Worm (Caenorhabditis elegans): Measurements from ENCODE around the gene Y54G2A.15.

Y54G2A.15 gene

ce11 chrIV:2834516-2834915, 9.3 kb downstream of the Y54G2A.15 start, which contains the start of gene pudl-2:
TSS of gene pudl-2 (plus strand) at chrIV:2834816.
- no peak for TF ChIP-seq ceh-28 (tag; optimal IDR thresholded peaks at IDR 0.05)
- no peak for TF ChIP-seq ztf-4 (tag; optimal IDR thresholded peaks at IDR 0.05)
- no peak for TF ChIP-seq nhr-12 (tag; optimal IDR thresholded peaks at IDR 0.05)
- no peak for TF ChIP-seq nhr-23 (tag; optimal IDR thresholded peaks at IDR 0.05)
- no peak for TF ChIP-seq daf-12 (tag; optimal IDR thresholded peaks at IDR 0.05)
- TF ChIP-seq unc-39 (tag; optimal IDR thresholded peaks at IDR 0.05): no peak
- no peak for TF ChIP-seq eor-1 (tag; optimal IDR thresholded peaks at IDR 0.05)
- TF ChIP-seq jun-1 (tag; optimal IDR thresholded peaks at IDR 0.05): no peak
- TF ChIP-seq tbx-2 (tag; optimal IDR thresholded peaks at IDR 0.05): no peak
- no peak for TF ChIP-seq elt-2 (tag; optimal IDR thresholded peaks at IDR 0.05)
- no peak for TF ChIP-seq aly-2 (tag; optimal IDR thresholded peaks at IDR 0.05)
- TF ChIP-seq zag-1 (tag; optimal IDR thresholded peaks at IDR 0.05): no peak
- TF ChIP-seq nhr-76 (tag; optimal IDR thresholded peaks at IDR 0.05): no peak
- no peak for TF ChIP-seq lsy-12 (tag; optimal IDR thresholded peaks at IDR 0.05)
- no peak for TF ChIP-seq nhr-67 (tag; optimal IDR thresholded peaks at IDR 0.05)
- TF ChIP-seq snpc-4 (tag; optimal IDR thresholded peaks at IDR 0.05): no peak
- no peak for TF ChIP-seq pqm-1 (tag; optimal IDR thresholded peaks at IDR 0.05)
- TF ChIP-seq ama-1 (optimal IDR thresholded peaks at IDR 0.05): no peak

ce11 chrIV:2832587-2832986, 11.2 kb downstream of the Y54G2A.15 start, which contains the start of the genes Y54G2A.48 and pudl-1:
TSS of gene Y54G2A.48 (minus strand) at chrIV:2832687.
TSS of gene pudl-1 (plus strand) at chrIV:2832906.
- no peak for TF ChIP-seq nhr-67 (tag; optimal IDR thresholded peaks at IDR 0.05)
- TF ChIP-seq nhr-43 (tag; optimal IDR thresholded peaks at IDR 0.05; ENCODE audit: poor library complexity, severe bottlenecking): no peak
- TF ChIP-seq ZK546.5 (tag; optimal IDR thresholded peaks at IDR 0.05): no peak
- TF ChIP-seq nhr-77 (tag; optimal IDR thresholded peaks at IDR 0.05): no peak
- TF ChIP-seq R02D3.7 (tag; optimal IDR thresholded peaks at IDR 0.05): no peak
- no peak for TF ChIP-seq lin-15B (tag; optimal IDR thresholded peaks at IDR 0.05)
- TF ChIP-seq ceh-82 (tag; optimal IDR thresholded peaks at IDR 0.05): no peak
- no peak for TF ChIP-seq zag-1 (tag; optimal IDR thresholded peaks at IDR 0.05)
- TF ChIP-seq fkh-2 (tag; optimal IDR thresholded peaks at IDR 0.05): no peak
- TF ChIP-seq lsy-12 (tag; optimal IDR thresholded peaks at IDR 0.05): no peak
- no peak for TF ChIP-seq unc-39 (tag; optimal IDR thresholded peaks at IDR 0.05)
- no peak for TF ChIP-seq unc-62 (GFP tag; optimal IDR thresholded peaks at IDR 0.05)
- TF ChIP-seq ceh-9 (tag; optimal IDR thresholded peaks at IDR 0.05): no peak
- no peak for TF ChIP-seq mml-1 (tag; optimal IDR thresholded peaks at IDR 0.05)
- TF ChIP-seq hmg-11 (tag; optimal IDR thresholded peaks at IDR 0.05): no peak

- no peak for TF ChIP-seq jun-1 (tag; optimal IDR thresholded peaks at IDR 0.05)
- TF ChIP-seq lsy-12 (tag; optimal IDR thresholded peaks at IDR 0.05): no peak
- TF ChIP-seq pha-4 (tag; optimal IDR thresholded peaks at IDR 0.05): no peak
- TF ChIP-seq nhr-28 (tag; optimal IDR thresholded peaks at IDR 0.05): no peak
- TF ChIP-seq lin-39 (tag; optimal IDR thresholded peaks at IDR 0.05): no peak
- no peak for TF ChIP-seq ztf-11 (tag; optimal IDR thresholded peaks at IDR 0.05)
- TF ChIP-seq ceh-82 (tag; optimal IDR thresholded peaks at IDR 0.05): no peak
- TF ChIP-seq pqm-1 (tag; optimal IDR thresholded peaks at IDR 0.05): no peak
- TF ChIP-seq nhr-43 (tag; optimal IDR thresholded peaks at IDR 0.05; ENCODE audit: poor library complexity, severe bottlenecking): no peak
- TF ChIP-seq nhr-25 (tag; optimal IDR thresholded peaks at IDR 0.05): no peak
- TF ChIP-seq ceh-9 (tag; optimal IDR thresholded peaks at IDR 0.05): no peak
- no peak for TF ChIP-seq aly-2 (tag; optimal IDR thresholded peaks at IDR 0.05)
- no peak for TF ChIP-seq fkh-2 (tag; optimal IDR thresholded peaks at IDR 0.05)
- no peak for TF ChIP-seq unc-62 (GFP tag; optimal IDR thresholded peaks at IDR 0.05)
- no peak for TF ChIP-seq unc-39 (tag; optimal IDR thresholded peaks at IDR 0.05)
- no peak for TF ChIP-seq tbx-2 (tag; optimal IDR thresholded peaks at IDR 0.05)
- no peak for TF ChIP-seq daf-12 (tag; optimal IDR thresholded peaks at IDR 0.05)
- TF ChIP-seq nhr-12 (tag; optimal IDR thresholded peaks at IDR 0.05): no peak
- no peak for TF ChIP-seq sea-2 (GFP tag; optimal IDR thresholded peaks at IDR 0.05)
These were observed 17.4 kb downstream of the Y54G2A.15 start for ce11 chrIV:2826335-2826734.

- TF ChIP-seq fos-1 (tag; optimal IDR thresholded peaks at IDR 0.05) (no peak), snpc-4 (tag; optimal IDR thresholded peaks at IDR 0.05) (peak; percentile 24), lsy-12 (tag; optimal IDR thresholded peaks at IDR 0.05) (peak; percentile 53)
These were observed 18.2 kb downstream of the Y54G2A.15 start for ce11 chrIV:2825460-2826103.
